Worm (Caenorhabditis elegans): ENCODE measurements around the gene C14B9.2.

DNA sequence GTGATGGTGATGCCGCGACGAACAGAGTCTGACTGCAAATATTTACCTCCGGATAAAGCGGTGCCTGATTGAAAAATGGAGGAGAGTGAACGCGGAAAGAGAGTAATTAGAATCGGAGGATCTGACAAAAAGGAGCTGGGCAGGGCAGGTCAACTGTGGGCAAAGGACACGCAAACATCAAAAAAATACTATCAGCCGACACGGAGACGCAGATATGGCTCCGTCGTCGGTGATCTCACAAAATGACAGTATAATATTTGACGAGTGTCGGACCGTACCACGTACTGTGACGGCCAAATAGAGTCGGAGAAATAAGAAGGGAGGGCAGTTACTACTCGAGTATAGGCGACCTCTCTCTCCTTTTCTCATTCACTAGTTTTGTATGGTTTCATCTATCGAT lies 969 bp upstream of the C14B9.2 start:
- TF ChIP-seq mab-5 (tag; optimal IDR thresholded peaks at IDR 0.05) (no peak), unc-120 (tag; optimal IDR thresholded peaks at IDR 0.05; ENCODE audit: poor library complexity, severe bottlenecking) (no peak), elt-1 (tag; optimal IDR thresholded peaks at IDR 0.05; ENCODE audit: borderline replicate concordance, insufficient read depth) (no peak), unc-62 (GFP tag; optimal IDR thresholded peaks at IDR 0.05) (no peak)

Measured in whole organism, mixed stage, embryonic.